Fruit fly (Drosophila melanogaster): ENCODE results near the gene CG9705.

The CG9705 gene

dm6 chr3L:16801499-16802452 lies 21.9 kb downstream of the CG9705 start (continued):
- TF ChIP-seq CG8290 (GFP tag; optimal IDR thresholded peaks at IDR 0.05) (no peak), CG8290 (tag; optimal IDR thresholded peaks at IDR 0.05) (peak in 1 of 2 experiments; percentile 27), wor (GFP tag; IDR thresholded peaks at IDR 0.05) (no peak), Six4 (GFP tag; optimal IDR thresholded peaks at IDR 0.05) (peak; percentile 32), Sry-β (GFP tag; optimal IDR thresholded peaks at IDR 0.05) (no peak), chinmo (GFP tag; IDR thresholded peaks at IDR 0.05; ENCODE audit: partially characterized antibody) (0 out of 4 replicates have a peak, but pooled peaks have one; percentile 66), MBD-R2 (GFP tag; IDR thresholded peaks at IDR 0.05) (no peak; the same call in 1 of the 2 replicates), seq (GFP tag; IDR thresholded peaks at IDR 0.05) (no peak), pita (GFP tag; optimal IDR thresholded peaks at IDR 0.05) (no peak), hb (GFP tag; IDR thresholded peaks at IDR 0.05; ENCODE audit: partially characterized antibody) (no peak), Antp (GFP tag; optimal IDR thresholded peaks at IDR 0.05) (no peak), bcd (GFP tag; optimal IDR thresholded peaks at IDR 0.05) (peak; percentile 64), Dek (tag; optimal IDR thresholded peaks at IDR 0.05) (no peak), CG18619 (GFP tag; optimal IDR thresholded peaks at IDR 0.05) (peak; percentile 28), pros (GFP tag; optimal IDR thresholded peaks at IDR 0.05) (peak; percentile 11), Mad (GFP tag; optimal IDR thresholded peaks at IDR 0.05) (peak; percentile 14), CG17328 (GFP tag; IDR thresholded peaks at IDR 0.05) (no peak), hth (optimal IDR thresholded peaks at IDR 0.05) (no peak), CG15479 (GFP tag; optimal IDR thresholded peaks at IDR 0.05) (no peak), klu (GFP tag; IDR thresholded peaks at IDR 0.05) (no peak)

dm6 chr3L:16803273-16803672 lies 23.4 kb downstream of the CG9705 start:
- TF ChIP-seq corto (GFP tag; optimal IDR thresholded peaks at IDR 0.05) (no peak), repo (GFP tag; optimal IDR thresholded peaks at IDR 0.05) (no peak), CG2199 (GFP tag; IDR thresholded peaks at IDR 0.05) (0 out of 3 replicates have a peak, but pooled peaks have one; percentile 31), so (GFP tag; IDR thresholded peaks at IDR 0.05) (peak; percentile 17; the same call in 1 of the 3 replicates), nom (GFP tag; optimal IDR thresholded peaks at IDR 0.05) (peak; percentile 79), CG18011 (GFP tag; optimal IDR thresholded peaks at IDR 0.05) (no peak), kah (GFP tag; optimal IDR thresholded peaks at IDR 0.05) (peak; percentile 24), bsh (GFP tag; optimal IDR thresholded peaks at IDR 0.05) (peak in 1 of 2 experiments; percentile 49)

- no peak for TF ChIP-seq twi (tag; optimal IDR thresholded peaks at IDR 0.05)
- no peak for TF ChIP-seq Dref (GFP tag; IDR thresholded peaks at IDR 0.05)
- peak; percentile 75 for TF ChIP-seq cwo (GFP tag; optimal IDR thresholded peaks at IDR 0.05)
- TF ChIP-seq grau (tag; optimal IDR thresholded peaks at IDR 0.05): no peak
- no peak for TF ChIP-seq Dp (GFP tag; optimal IDR thresholded peaks at IDR 0.05)
- peak; percentile 46; the same call in 1 of the 2 replicates for TF ChIP-seq Awh (GFP tag; IDR thresholded peaks at IDR 0.05)
- peak; percentile 18 for TF ChIP-seq CG2875 (GFP tag; optimal IDR thresholded peaks at IDR 0.05)
- no peak for TF ChIP-seq CG12299 (tag; optimal IDR thresholded peaks at IDR 0.05)
- TF ChIP-seq Max (GFP tag; optimal IDR thresholded peaks at IDR 0.05): no peak
- TF ChIP-seq Dbx (GFP tag; IDR thresholded peaks at IDR 0.05): peak; percentile 47; the same call in 1 of the 3 replicates
- TF ChIP-seq H15 (GFP tag; IDR thresholded peaks at IDR 0.05): no peak
- TF ChIP-seq tap (tag; optimal IDR thresholded peaks at IDR 0.05): peak; percentile 58
- no peak for TF ChIP-seq Myb (GFP tag; optimal IDR thresholded peaks at IDR 0.05)
- peak; percentile 53 for TF ChIP-seq CG1233 (GFP tag; optimal IDR thresholded peaks at IDR 0.05)
- TF ChIP-seq E2f1 (GFP tag; IDR thresholded peaks at IDR 0.05): no peak
- TF ChIP-seq CG7928 (GFP tag; optimal IDR thresholded peaks at IDR 0.05): no peak
- peak; percentile 68 for TF ChIP-seq MTF-1 (GFP tag; optimal IDR thresholded peaks at IDR 0.05; ENCODE audit: borderline replicate concordance)
- peak; percentile 37 for TF ChIP-seq wek (GFP tag; optimal IDR thresholded peaks at IDR 0.05)
- no peak for TF ChIP-seq Sin3A (optimal IDR thresholded peaks at IDR 0.05)
Measured at dm6 chr3L:16803708-16804350, 23.9 kb downstream of the CG9705 start.

All from whole organism, embryonic.